Fruit fly (Drosophila melanogaster): ENCODE results near the gene CG31787.

DNA sequence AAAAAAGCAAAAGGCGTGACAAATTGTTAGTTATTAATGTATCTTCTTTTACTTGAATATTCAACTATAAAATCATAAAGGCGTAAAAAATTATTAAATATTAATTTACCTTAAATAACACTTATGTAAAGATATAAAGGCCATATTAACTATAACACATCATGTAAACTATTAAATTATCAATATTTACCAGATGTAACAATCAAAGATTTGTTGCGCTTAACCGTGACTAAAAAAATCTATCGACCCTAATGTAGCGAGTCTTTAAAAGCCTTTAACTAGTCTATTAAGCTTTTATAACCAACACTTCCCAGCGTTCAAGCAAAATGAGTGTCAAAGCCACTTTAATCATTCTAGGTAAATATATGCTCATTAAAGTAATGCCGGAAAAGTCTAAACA is 6.7 kb upstream of the CG31787 start, which contains the start of gene Sfp36F:
- TF ChIP-seq pan (optimal IDR thresholded peaks at IDR 0.05): no peak
- TF ChIP-seq CG8478 (optimal IDR thresholded peaks at IDR 0.05): no peak
- no peak for TF ChIP-seq Dll (optimal IDR thresholded peaks at IDR 0.05)
- no peak for TF ChIP-seq psq (optimal IDR thresholded peaks at IDR 0.05)
- TF ChIP-seq EcR (GFP tag; optimal IDR thresholded peaks at IDR 0.05): no peak
